ENCODE assay signal across 5 fruit fly cellular contexts in the genomic region with DNA sequence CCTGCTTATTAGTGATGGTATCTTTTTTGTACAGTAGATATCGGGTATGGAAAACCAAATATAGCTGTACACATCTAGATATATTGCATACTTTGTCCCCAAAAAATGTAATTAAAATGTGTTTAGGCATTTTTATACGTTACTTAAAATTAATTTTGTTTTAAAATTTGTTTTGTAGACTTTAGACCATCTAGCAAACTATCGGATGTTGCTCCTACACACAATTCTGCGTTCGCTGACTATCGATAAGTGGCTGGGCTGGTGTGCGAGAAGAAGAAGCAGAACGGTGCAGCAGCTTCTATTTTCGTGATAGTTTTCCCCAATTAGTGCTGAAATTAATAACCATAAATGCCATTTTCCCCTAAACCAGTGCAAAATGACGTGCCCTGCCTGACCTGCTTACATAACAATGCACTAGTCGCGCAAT.
TF ChIP-seq lines count a peak whose summit lies in the region.

A gene (minus strand): TSS at position 1 of the 427 bp plus-strand sequence.
A gene (plus strand): TSS at position 143 of the 427 bp plus-strand sequence.

- TF ChIP-seq CTCF in whole organism, embryonic (GFP tag; optimal IDR thresholded peaks at IDR 0.05; lab: Kevin White, UChicago), result no peak

TF ChIP-seq in whole organism, adult, 20 proteins besides CTCF, POLR2A, EP300 and RAD21 (continues in another document):
- TF ChIP-seq CG1620 (GFP tag; optimal IDR thresholded peaks at IDR 0.05; lab: Kevin White, UChicago) (peak; percentile 88), pad (GFP tag; optimal IDR thresholded peaks at IDR 0.05; lab: Kevin White, UChicago) (peak; percentile 52), CG33017 (tag; optimal IDR thresholded peaks at IDR 0.05; lab: Kevin White, UChicago) (peak; percentile 74), Crg-1 (GFP tag; optimal IDR thresholded peaks at IDR 0.05; lab: Kevin White, UChicago) (peak; percentile 83), cic (GFP tag; optimal IDR thresholded peaks at IDR 0.05; lab: Kevin White, UChicago) (no peak), tj (GFP tag; optimal IDR thresholded peaks at IDR 0.05; lab: Kevin White, UChicago) (no peak), Mnt (GFP tag; optimal IDR thresholded peaks at IDR 0.05; lab: Kevin White, UChicago) (peak; percentile 71), toe (GFP tag; optimal IDR thresholded peaks at IDR 0.05; lab: Kevin White, UChicago) (peak; percentile 94), CG5204 (GFP tag; optimal IDR thresholded peaks at IDR 0.05; lab: Kevin White, UChicago) (peak; percentile 91), Hr96 (GFP tag; optimal IDR thresholded peaks at IDR 0.05; lab: Kevin White, UChicago) (peak; percentile 92), kay (GFP tag; lab: Kevin White, UChicago; ENCODE audit: borderline replicate concordance) (no peak), cnc (optimal IDR thresholded peaks at IDR 0.05; lab: Kevin White, UChicago) (no peak), CG12768 (GFP tag; optimal IDR thresholded peaks at IDR 0.05; lab: Kevin White, UChicago) (peak; percentile 78), bab1 (GFP tag; optimal IDR thresholded peaks at IDR 0.05; lab: Kevin White, UChicago) (peak; percentile 73), CG14711 (tag; optimal IDR thresholded peaks at IDR 0.05; lab: Kevin White, UChicago) (peak; percentile 78), Clk (GFP tag; optimal IDR thresholded peaks at IDR 0.05; lab: Kevin White, UChicago) (peak; percentile 49), CG11617 (GFP tag; optimal IDR thresholded peaks at IDR 0.05; lab: Kevin White, UChicago) (peak; percentile 75)

TF ChIP-seq in whole organism, embryonic, 481 proteins besides CTCF, POLR2A, EP300 and RAD21 (continues in another document):
- no peak for TF ChIP-seq CG18262 (tag; optimal IDR thresholded peaks at IDR 0.05; lab: Kevin White, UChicago)
- TF ChIP-seq CG15514 (GFP tag; optimal IDR thresholded peaks at IDR 0.05; lab: Kevin White, UChicago), result peak; percentile 76
- peak; percentile 89 for TF ChIP-seq H2.0 (GFP tag; IDR thresholded peaks at IDR 0.05; lab: Robert Waterston, UW)
- peak; percentile 90 for TF ChIP-seq CG4404 (GFP tag; IDR thresholded peaks at IDR 0.05; lab: Robert Waterston, UW)
- no peak for TF ChIP-seq nau (GFP tag; optimal IDR thresholded peaks at IDR 0.05; lab: Kevin White, UChicago)
- peak; percentile 71 for TF ChIP-seq CG30431 (GFP tag; optimal IDR thresholded peaks at IDR 0.05; lab: Kevin White, UChicago)
- TF ChIP-seq CG33557 (GFP tag; optimal IDR thresholded peaks at IDR 0.05; lab: Kevin White, UChicago), result peak; percentile 79
- TF ChIP-seq CG17359 (tag; optimal IDR thresholded peaks at IDR 0.05; lab: Kevin White, UChicago), result peak; percentile 79
- TF ChIP-seq Mad (GFP tag; optimal IDR thresholded peaks at IDR 0.05; lab: Kevin White, UChicago), result peak; percentile 80
- TF ChIP-seq insv (GFP tag; optimal IDR thresholded peaks at IDR 0.05; lab: Kevin White, UChicago), result peak in 1 of 2 experiments; percentile 21
- peak; percentile 94 for TF ChIP-seq lmd (GFP tag; IDR thresholded peaks at IDR 0.05; lab: Robert Waterston, UW)
- TF ChIP-seq CG4282 (GFP tag; optimal IDR thresholded peaks at IDR 0.05; lab: Kevin White, UChicago), result peak; percentile 53
- no peak for TF ChIP-seq sr (GFP tag; IDR thresholded peaks at IDR 0.05; lab: Robert Waterston, UW)
- peak; percentile 76 for TF ChIP-seq CG1233 (GFP tag; optimal IDR thresholded peaks at IDR 0.05; lab: Kevin White, UChicago)
- no peak for TF ChIP-seq br (optimal IDR thresholded peaks at IDR 0.05; lab: Kevin White, UChicago)
- TF ChIP-seq Vsx1 (GFP tag; optimal IDR thresholded peaks at IDR 0.05; lab: Kevin White, UChicago), result no peak
- TF ChIP-seq CG13894 (tag; optimal IDR thresholded peaks at IDR 0.05; lab: Kevin White, UChicago), result no peak

TF ChIP-seq in whole organism, prepupa, 60 proteins besides CTCF, POLR2A, EP300 and RAD21 (continues in another document):
- TF ChIP-seq OdsH (GFP tag; optimal IDR thresholded peaks at IDR 0.05; lab: Kevin White, UChicago) (no peak), CG8632 (GFP tag; optimal IDR thresholded peaks at IDR 0.05; lab: Kevin White, UChicago) (peak; percentile 70), vri (GFP tag; optimal IDR thresholded peaks at IDR 0.05; lab: Kevin White, UChicago) (no peak), Ets96B (tag; optimal IDR thresholded peaks at IDR 0.05; lab: Kevin White, UChicago) (peak; percentile 77), Hr39 (GFP tag; optimal IDR thresholded peaks at IDR 0.05; lab: Kevin White, UChicago) (peak; percentile 96), CG34406 (GFP tag; optimal IDR thresholded peaks at IDR 0.05; lab: Kevin White, UChicago) (peak; percentile 75), dsx (GFP tag; optimal IDR thresholded peaks at IDR 0.05; lab: Kevin White, UChicago; ENCODE audit: poor library complexity, severe bottlenecking) (no peak), fd85E (GFP tag; optimal IDR thresholded peaks at IDR 0.05; lab: Kevin White, UChicago) (no peak), Hr4 (GFP tag; optimal IDR thresholded peaks at IDR 0.05; lab: Kevin White, UChicago) (no peak), CG8119 (GFP tag; IDR thresholded peaks at IDR 0.05; lab: Robert Waterston, UW) (peak; percentile 61), pdm3 (GFP tag; optimal IDR thresholded peaks at IDR 0.05; lab: Kevin White, UChicago) (no peak), Sox15 (GFP tag; optimal IDR thresholded peaks at IDR 0.05; lab: Kevin White, UChicago) (peak; percentile 86), CG4318 (GFP tag; optimal IDR thresholded peaks at IDR 0.05; lab: Kevin White, UChicago) (no peak), CG6792 (GFP tag; optimal IDR thresholded peaks at IDR 0.05; lab: Kevin White, UChicago) (peak; percentile 82), CG6276 (GFP tag; optimal IDR thresholded peaks at IDR 0.05; lab: Kevin White, UChicago) (no peak), CG11902 (GFP tag; optimal IDR thresholded peaks at IDR 0.05; lab: Kevin White, UChicago) (peak; percentile 84), cyc (GFP tag; optimal IDR thresholded peaks at IDR 0.05; lab: Kevin White, UChicago) (peak; percentile 89), esn (GFP tag; optimal IDR thresholded peaks at IDR 0.05; lab: Kevin White, UChicago) (peak; percentile 96)

TF ChIP-seq in whole organism, pupa, 21 proteins besides CTCF, POLR2A, EP300 and RAD21:
- TF ChIP-seq CG13204 (GFP tag; optimal IDR thresholded peaks at IDR 0.05; lab: Kevin White, UChicago) (no peak), fd96Ca (GFP tag; IDR thresholded peaks at IDR 0.05; lab: Robert Waterston, UW) (peak; percentile 76), CG9948 (tag; optimal IDR thresholded peaks at IDR 0.05; lab: Kevin White, UChicago) (peak; percentile 69), CG32121 (GFP tag; IDR thresholded peaks at IDR 0.05; lab: Robert Waterston, UW) (peak; percentile 80), CG10348 (GFP tag; IDR thresholded peaks at IDR 0.05; lab: Robert Waterston, UW) (peak; percentile 66; the same call in 1 of the 2 replicates), rn (GFP tag; IDR thresholded peaks at IDR 0.05; lab: Robert Waterston, UW) (peak; percentile 62), CG4496 (GFP tag; IDR thresholded peaks at IDR 0.05; lab: Robert Waterston, UW) (peak; percentile 85), CG17806 (tag; optimal IDR thresholded peaks at IDR 0.05; lab: Kevin White, UChicago) (peak; percentile 75), CG12605 (GFP tag; IDR thresholded peaks at IDR 0.05; lab: Robert Waterston, UW) (no peak), Ets98B (GFP tag; IDR thresholded peaks at IDR 0.05; lab: Robert Waterston, UW) (peak; percentile 67), CG15710 (tag; optimal IDR thresholded peaks at IDR 0.05; lab: Kevin White, UChicago) (peak; percentile 80), CG8301 (tag; optimal IDR thresholded peaks at IDR 0.05; lab: Kevin White, UChicago) (no peak)

TF ChIP-seq in whole organism, wandering third instar larva, 38 proteins besides CTCF, POLR2A, EP300 and RAD21 (continues in another document):
- TF ChIP-seq br (GFP tag; optimal IDR thresholded peaks at IDR 0.05; lab: Kevin White, UChicago) (peak; percentile 88), rgr (GFP tag; optimal IDR thresholded peaks at IDR 0.05; lab: Kevin White, UChicago) (peak; percentile 92), Sp1 (GFP tag; optimal IDR thresholded peaks at IDR 0.05; lab: Kevin White, UChicago) (no peak), lola (GFP tag; optimal IDR thresholded peaks at IDR 0.05; lab: Kevin White, UChicago) (no peak), Myc (optimal IDR thresholded peaks at IDR 0.05; lab: Kevin White, UChicago) (no peak), sage (GFP tag; optimal IDR thresholded peaks at IDR 0.05; lab: Kevin White, UChicago) (no peak), foxo (GFP tag; optimal IDR thresholded peaks at IDR 0.05; lab: Kevin White, UChicago) (peak in 1 of 2 experiments; percentile 93), usp (GFP tag; optimal IDR thresholded peaks at IDR 0.05; lab: Kevin White, UChicago) (no peak), dl (GFP tag; optimal IDR thresholded peaks at IDR 0.05; lab: Kevin White, UChicago; ENCODE audit: insufficient read depth in 1 of 2, partially characterized antibody in 2 of 2) (no peak), pan (optimal IDR thresholded peaks at IDR 0.05; lab: Kevin White, UChicago) (no peak), h (GFP tag; optimal IDR thresholded peaks at IDR 0.05; lab: Kevin White, UChicago) (peak; percentile 91), Hnf4 (GFP tag; optimal IDR thresholded peaks at IDR 0.05; lab: Kevin White, UChicago) (no peak), Rel (GFP tag; optimal IDR thresholded peaks at IDR 0.05; lab: Kevin White, UChicago) (no peak), Rel (tag; optimal IDR thresholded peaks at IDR 0.05; lab: Kevin White, UChicago) (no peak), tai (GFP tag; optimal IDR thresholded peaks at IDR 0.05; lab: Kevin White, UChicago) (no peak), N (GFP tag; optimal IDR thresholded peaks at IDR 0.05; lab: Kevin White, UChicago) (no peak), OdsH (GFP tag; optimal IDR thresholded peaks at IDR 0.05; lab: Kevin White, UChicago) (peak; percentile 84), dmrt93B (GFP tag; optimal IDR thresholded peaks at IDR 0.05; lab: Kevin White, UChicago) (peak; percentile 71), Hr78 (GFP tag; optimal IDR thresholded peaks at IDR 0.05; lab: Kevin White, UChicago) (no peak), fru (GFP tag; optimal IDR thresholded peaks at IDR 0.05; lab: Kevin White, UChicago) (no peak), Abd-B (GFP tag; optimal IDR thresholded peaks at IDR 0.05; lab: Kevin White, UChicago) (no peak), Mio (GFP tag; optimal IDR thresholded peaks at IDR 0.05; lab: Kevin White, UChicago) (no peak), HLH106 (tag; optimal IDR thresholded peaks at IDR 0.05; lab: Kevin White, UChicago) (peak; percentile 90), Jra (GFP tag; optimal IDR thresholded peaks at IDR 0.05; lab: Kevin White, UChicago) (no peak), ey (GFP tag; optimal IDR thresholded peaks at IDR 0.05; lab: Kevin White, UChicago) (peak; percentile 91), dsf (GFP tag; optimal IDR thresholded peaks at IDR 0.05; lab: Kevin White, UChicago; ENCODE audit: borderline replicate concordance) (no peak), CG9705 (GFP tag; optimal IDR thresholded peaks at IDR 0.05; lab: Kevin White, UChicago) (peak; percentile 76), Dif (GFP tag; optimal IDR thresholded peaks at IDR 0.05; lab: Kevin White, UChicago; ENCODE audit: partially characterized antibody) (no peak), CrebA (GFP tag; optimal IDR thresholded peaks at IDR 0.05; lab: Kevin White, UChicago; ENCODE audit: borderline replicate concordance) (no peak)
